Worm (Caenorhabditis elegans) whole organism, L1 larva: ENCODE data around the gene F11D11.6.

ENCODE experiments used
- Y116A8C.19 ChIP-seq: sonication (generic microtip); optimal IDR thresholded peaks from 2 replicates; lab custom pipeline; 2016; ENCODE audit warnings: missing compliant biosample characterization, missing genetic modification characterization, borderline replicate concordance
- alr-1 ChIP-seq: fragments of 200-800 bp; sonication (Bioruptor generic); optimal IDR thresholded peaks from 2 replicates; lab custom pipeline; 2018; ENCODE audit warnings: borderline replicate concordance, mild to moderate bottlenecking, missing genetic modification characterization, missing compliant biosample characterization
- ama-1 ChIP-seq: fragments of 150-350 bp; optimal IDR thresholded peaks from 2 replicates; lab custom pipeline; 2014
- ceh-90 ChIP-seq: sonication (generic microtip); optimal IDR thresholded peaks from 2 replicates; lab custom pipeline; 2016; ENCODE audit warnings: missing genetic modification characterization, missing compliant biosample characterization
- ces-1 ChIP-seq: fragments of 150-350 bp; optimal IDR thresholded peaks from 2 replicates; lab custom pipeline; 2014; ENCODE audit warnings: missing biosample characterization, missing genetic modification reagents, missing genetic modification characterization
- efl-1 ChIP-seq, 4 experiments: fragments of 150-350 bp; optimal IDR thresholded peaks in 3 of 4; peaks in 1 of 4; 1 replicate in 1 of 4; 2 replicates in 3 of 4; lab custom pipeline; 2014; ENCODE audit warnings: missing biosample characterization in 2 of 4, missing genetic modification characterization in 2 of 4, missing genetic modification reagents in 2 of 4
- elt-2 ChIP-seq: sonication (generic microtip); optimal IDR thresholded peaks from 2 replicates; lab custom pipeline; 2016; ENCODE audit warnings: missing genetic modification characterization, mild to moderate bottlenecking, inconsistent platforms, missing compliant biosample characterization, missing genetic modification reagents
- ets-5 ChIP-seq: fragments of 200-800 bp; sonication (Bioruptor generic); IDR thresholded peaks from 2 replicates; pipeline ENCODE4 v1.3.6; 2022; ENCODE audit warnings: missing genetic modification characterization, missing compliant biosample characterization
- fkh-4 ChIP-seq: sonication (generic microtip); optimal IDR thresholded peaks from 2 replicates; lab custom pipeline; 2016; ENCODE audit warnings: missing compliant biosample characterization, missing genetic modification characterization, borderline replicate concordance
- fos-1 ChIP-seq: fragments of 150-350 bp; optimal IDR thresholded peaks from 2 replicates; lab custom pipeline; 2014; ENCODE audit warnings: missing biosample characterization, missing genetic modification characterization
- grh-1 ChIP-seq: fragments of 200-800 bp; sonication (Bioruptor generic); IDR thresholded peaks from 2 replicates; pipeline ENCODE4 v1.3.6; 2022; ENCODE audit warnings: missing genetic modification reagents, missing genetic modification characterization, missing compliant biosample characterization
- hlh-4 ChIP-seq: sonication (generic microtip); optimal IDR thresholded peaks from 2 replicates; lab custom pipeline; 2016; ENCODE audit warnings: mild to moderate bottlenecking, missing genetic modification characterization, missing compliant biosample characterization
- isw-1 ChIP-seq: fragments of 200-800 bp; sonication (Bioruptor generic); IDR thresholded peaks from 2 replicates; pipeline ENCODE4 v1.3.6; 2022; ENCODE audit warnings: missing genetic modification characterization, missing compliant biosample characterization
- lin-13 ChIP-seq: fragments of 150-350 bp; optimal IDR thresholded peaks from 2 replicates; lab custom pipeline; 2014; ENCODE audit warnings: missing biosample characterization, missing genetic modification reagents, missing genetic modification characterization
- mab-9 ChIP-seq: fragments of 200-800 bp; sonication (Bioruptor generic); IDR thresholded peaks from 2 replicates; pipeline ENCODE4 v1.3.6; 2022; ENCODE audit warnings: missing genetic modification reagents, missing genetic modification characterization, missing compliant biosample characterization
- mdl-1 ChIP-seq, 2 experiments: fragments of 150-350 bp; optimal IDR thresholded peaks; 2 replicates each; lab custom pipeline; 2014 to 2017; ENCODE audit warnings: missing biosample characterization in 2 of 2, missing genetic modification characterization in 2 of 2, inconsistent platforms in 1 of 2
- mef-2 ChIP-seq: fragments of 150-350 bp; optimal IDR thresholded peaks from 2 replicates; lab custom pipeline; 2014; ENCODE audit warnings: missing biosample characterization, missing genetic modification characterization
- nhr-12 ChIP-seq: sonication (generic microtip); optimal IDR thresholded peaks from 2 replicates; lab custom pipeline; 2017; ENCODE audit warnings: missing biosample characterization, missing genetic modification characterization
- nhr-19 ChIP-seq: fragments of 200-800 bp; sonication (Bioruptor generic); conservative IDR thresholded peaks from 2 replicates; pipeline ENCODE4 v1.3.6; 2022; ENCODE audit warnings: missing genetic modification characterization, missing compliant biosample characterization
- nhr-237 ChIP-seq: fragments of 150-350 bp; optimal IDR thresholded peaks from 2 replicates; lab custom pipeline; 2014; ENCODE audit warnings: missing biosample characterization, missing genetic modification characterization
- nhr-47 ChIP-seq: sonication (generic microtip); optimal IDR thresholded peaks from 2 replicates; lab custom pipeline; 2016; ENCODE audit warnings: mild to moderate bottlenecking, missing genetic modification characterization, moderate library complexity, missing compliant biosample characterization
- nhr-71 ChIP-seq: sonication (generic microtip); optimal IDR thresholded peaks from 2 replicates; lab custom pipeline; 2016; ENCODE audit warnings: mild to moderate bottlenecking, missing genetic modification characterization, moderate library complexity, missing compliant biosample characterization
- nhr-77 ChIP-seq: fragments of 150-350 bp; optimal IDR thresholded peaks from 2 replicates; lab custom pipeline; 2014; ENCODE audit warnings: missing biosample characterization, missing genetic modification characterization
- skn-1 ChIP-seq: fragments of 150-350 bp; optimal IDR thresholded peaks from 2 replicates; lab custom pipeline; 2014; ENCODE audit warnings: missing biosample characterization, missing genetic modification characterization
- sptf-1 ChIP-seq: fragments of 150-350 bp; optimal IDR thresholded peaks from 2 replicates; lab custom pipeline; 2014; ENCODE audit warnings: missing biosample characterization, missing genetic modification characterization
- swsn-7 ChIP-seq: sonication (generic microtip); optimal IDR thresholded peaks from 2 replicates; lab custom pipeline; 2016; ENCODE audit warnings: missing genetic modification characterization, missing compliant biosample characterization
- tlp-1 ChIP-seq: fragments of 150-350 bp; optimal IDR thresholded peaks from 2 replicates; lab custom pipeline; 2014; ENCODE audit warnings: missing biosample characterization, missing genetic modification characterization
- unc-30 ChIP-seq: sonication (generic microtip); optimal IDR thresholded peaks from 2 replicates; lab custom pipeline; 2017; ENCODE audit warnings: missing biosample characterization, missing genetic modification characterization
- zag-1 ChIP-seq: fragments of 150-350 bp; optimal IDR thresholded peaks from 2 replicates; lab custom pipeline; 2014; ENCODE audit warnings: missing biosample characterization, missing genetic modification characterization
- ztf-11 ChIP-seq, 2 experiments: sonication (generic microtip); optimal IDR thresholded peaks; 2 replicates each; lab custom pipeline; 2016 to 2017; ENCODE audit warnings: missing genetic modification characterization in 2 of 2, missing biosample characterization in 1 of 2, missing compliant biosample characterization in 1 of 2

F11D11.6 gene

ce11 chrV:18710045-18710490 lies 42.9 kb downstream of the F11D11.6 start (continued):
- TF ChIP-seq nhr-47 (tag; lab: Kevin White, UChicago) (peak; percentile 90), mef-2 (tag; lab: Kevin White, UChicago) (no peak), nhr-77 (tag; lab: Kevin White, UChicago) (no peak), ama-1 (lab: Kevin White, UChicago) (no peak), sptf-1 (no peak), nhr-71 (tag; lab: Kevin White, UChicago) (no peak), tlp-1 (tag; lab: Kevin White, UChicago) (no peak), ztf-11 (tag; optimal IDR thresholded peaks at IDR 0.05; lab: Kevin White, UChicago) (peak in 1 of 2 experiments; percentile 81), fkh-4 (tag; lab: Kevin White, UChicago) (peak; percentile 48), efl-1 (optimal IDR thresholded peaks at IDR 0.05; lab: Kevin White, UChicago) (no peak), efl-1 (GFP tag; optimal IDR thresholded peaks at IDR 0.05 in 1 of 2; lab: Kevin White, UChicago) (peak in 1 of 2 experiments; percentile 91)
- TF ChIP-seq, all 84 proteins: peak for 23

- no peak for TF ChIP-seq isw-1 (GFP tag; lab: Robert Waterston, UW)
- TF ChIP-seq Y116A8C.19 (tag; lab: Kevin White, UChicago), result no peak
- TF ChIP-seq unc-30 (tag; lab: Kevin White, UChicago), result no peak
- no peak for TF ChIP-seq nhr-237 (tag; lab: Kevin White, UChicago)
- no peak for TF ChIP-seq mdl-1 (tag; optimal IDR thresholded peaks at IDR 0.05; lab: Kevin White, UChicago)
- no peak for TF ChIP-seq grh-1 (GFP tag; lab: Robert Waterston, UW)
- TF ChIP-seq hlh-4, result no peak
- TF ChIP-seq ces-1 (GFP tag; lab: Kevin White, UChicago), result no peak
- TF ChIP-seq nhr-12 (tag; lab: Kevin White, UChicago), result no peak
- TF ChIP-seq elt-2 (tag; lab: Kevin White, UChicago), result no peak
- TF ChIP-seq fos-1 (tag; lab: Kevin White, UChicago), result no peak
- TF ChIP-seq ceh-90 (tag; lab: Kevin White, UChicago), result no peak
- TF ChIP-seq, all 84 proteins: peak for 0
These were observed 43.6 kb downstream of the F11D11.6 start, which contains the start of gene Y17D7C.6 for ce11 chrV:18709203-18709860. Y17D7C.6 (plus strand) TSS chrV:18709810.

- no peak for TF ChIP-seq unc-30 (tag; lab: Kevin White, UChicago)
- TF ChIP-seq grh-1 (GFP tag; lab: Robert Waterston, UW), result peak; percentile 43; the same call in 1 of the 2 replicates
- 0 out of 2 replicates have a peak, but pooled peaks have one; percentile 78 for TF ChIP-seq ets-5 (GFP tag; lab: Robert Waterston, UW)
These were observed 44.9 kb downstream of the F11D11.6 start for ce11 chrV:18708015-18708414.

ce11 chrV:18706063-18706620 lies 46.8 kb downstream of the F11D11.6 start, which contains the start of gene Y17D7C.1:
Y17D7C.1 (plus strand) TSS chrV:18706570.
- TF ChIP-seq alr-1 (no peak), zag-1 (tag; lab: Kevin White, UChicago) (no peak), lin-13 (GFP tag; lab: Kevin White, UChicago) (no peak), skn-1 (tag; lab: Kevin White, UChicago) (no peak), efl-1 (optimal IDR thresholded peaks at IDR 0.05; lab: Kevin White, UChicago) (no peak), efl-1 (GFP tag; optimal IDR thresholded peaks at IDR 0.05 in 1 of 2; lab: Kevin White, UChicago) (peak in 1 of 2 experiments; percentile 86), ets-5 (GFP tag; lab: Robert Waterston, UW) (no peak), nhr-19 (GFP tag; lab: Robert Waterston, UW) (no peak), mab-9 (GFP tag; lab: Robert Waterston, UW) (no peak)

DNA sequence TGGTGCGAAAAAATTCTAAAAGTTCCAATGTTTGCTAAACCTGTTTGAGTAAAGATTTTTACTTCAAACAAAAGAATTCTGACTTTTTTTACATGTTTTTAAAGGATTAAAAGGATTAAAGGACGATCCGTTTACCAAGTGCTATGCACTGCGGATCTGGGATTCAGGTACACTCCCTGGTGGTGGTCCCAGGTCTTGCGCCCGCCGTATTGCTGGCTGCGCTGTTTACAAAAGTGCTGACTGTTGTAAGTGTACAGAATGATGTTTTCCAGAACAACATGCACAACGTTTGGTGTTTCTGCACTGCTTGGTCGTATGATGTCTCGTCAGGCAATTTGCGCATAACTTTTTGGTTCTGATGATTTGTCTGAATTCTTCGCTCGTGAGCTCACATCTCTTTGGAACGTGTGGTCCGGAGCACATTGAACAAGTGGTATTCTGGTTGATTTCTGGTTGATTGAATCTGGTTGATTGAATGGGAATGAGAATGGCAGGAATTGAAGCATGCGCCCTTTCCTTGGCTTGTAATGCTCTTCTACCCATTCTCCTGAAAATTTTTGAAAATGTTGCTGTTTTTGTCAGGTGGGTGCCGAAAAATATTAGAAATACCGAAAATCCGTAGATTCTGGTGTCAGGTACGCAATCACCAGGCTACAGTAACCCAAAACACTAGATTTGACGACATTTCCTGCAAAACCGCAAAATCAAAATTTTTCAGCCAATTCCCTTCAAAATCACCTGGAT lies 47.4 kb downstream of the F11D11.6 start:
- TF ChIP-seq nhr-19 (GFP tag; lab: Robert Waterston, UW), result 0 out of 2 replicates have a peak, but pooled peaks have one; percentile 2
- 0 out of 2 replicates have a peak, but pooled peaks have one; percentile 44 for TF ChIP-seq ets-5 (GFP tag; lab: Robert Waterston, UW)
- no peak for TF ChIP-seq alr-1
- no peak for TF ChIP-seq swsn-7 (tag; lab: Kevin White, UChicago)
